Worm (Caenorhabditis elegans) whole organism, L3 larva: Measurements from ENCODE around the gene C25E10.13.

ENCODE experiments used
- ZK546.5 ChIP-seq: sonication (generic microtip); optimal IDR thresholded peaks from 2 replicates; lab custom pipeline; 2017; ENCODE audit warnings: missing biosample characterization, missing genetic modification characterization
- aly-2 ChIP-seq: fragments of 150-350 bp; optimal IDR thresholded peaks from 2 replicates; lab custom pipeline; 2014; ENCODE audit warnings: missing biosample characterization, missing genetic modification characterization
- ama-1 ChIP-seq: fragments of 150-350 bp; optimal IDR thresholded peaks from 2 replicates; lab custom pipeline; 2018
- ceh-16 ChIP-seq: sonication (generic microtip); optimal IDR thresholded peaks from 2 replicates; lab custom pipeline; 2017; ENCODE audit warnings: missing biosample characterization, missing genetic modification characterization
- ceh-28 ChIP-seq: fragments of 150-350 bp; optimal IDR thresholded peaks from 2 replicates; lab custom pipeline; 2014; ENCODE audit warnings: missing biosample characterization, missing genetic modification reagents, missing genetic modification characterization
- ceh-82 ChIP-seq: fragments of 150-350 bp; optimal IDR thresholded peaks from 2 replicates; lab custom pipeline; 2014; ENCODE audit warnings: missing biosample characterization, missing genetic modification characterization
- ceh-9 ChIP-seq: sonication (generic microtip); optimal IDR thresholded peaks from 2 replicates; lab custom pipeline; 2018; ENCODE audit warnings: missing biosample characterization, missing genetic modification characterization
- daf-12 ChIP-seq: fragments of 150-350 bp; optimal IDR thresholded peaks from 2 replicates; lab custom pipeline; 2014; ENCODE audit warnings: missing biosample characterization, missing genetic modification reagents, missing genetic modification characterization
- egl-27 ChIP-seq: sonication (generic microtip); optimal IDR thresholded peaks from 4 replicates; lab custom pipeline; 2017; ENCODE audit warnings: missing biosample characterization, missing genetic modification reagents, missing genetic modification characterization
- egl-5 ChIP-seq: fragments of 150-350 bp; optimal IDR thresholded peaks from 2 replicates; lab custom pipeline; 2017; ENCODE audit warnings: missing biosample characterization, missing genetic modification reagents, missing genetic modification characterization, inconsistent platforms
- elt-1 ChIP-seq: fragments of 150-350 bp; optimal IDR thresholded peaks from 2 replicates; lab custom pipeline; 2014; ENCODE audit warnings: missing biosample characterization, missing genetic modification characterization
- elt-2 ChIP-seq: sonication (generic microtip); optimal IDR thresholded peaks from 2 replicates; lab custom pipeline; 2016; ENCODE audit warnings: missing genetic modification reagents, mild to moderate bottlenecking, missing genetic modification characterization, missing compliant biosample characterization
- elt-3 ChIP-seq, 3 experiments: fragments of 150-350 bp in 1 of 3; sonication (generic microtip) in 2 of 3; optimal IDR thresholded peaks; 2 replicates in 2 of 3; 4 replicates in 1 of 3; lab custom pipeline; 2014 to 2017; ENCODE audit warnings: missing biosample characterization in 3 of 3, missing genetic modification characterization in 3 of 3
- eor-1 ChIP-seq, 2 experiments: fragments of 150-350 bp; optimal IDR thresholded peaks; 2 replicates each; lab custom pipeline; 2014 to 2018; ENCODE audit warnings: missing biosample characterization in 2 of 2, missing genetic modification characterization in 2 of 2
- fos-1 ChIP-seq: fragments of 150-350 bp; optimal IDR thresholded peaks from 2 replicates; lab custom pipeline; 2014; ENCODE audit warnings: missing biosample characterization, missing genetic modification characterization
- jun-1 ChIP-seq: fragments of 150-350 bp; optimal IDR thresholded peaks from 2 replicates; lab custom pipeline; 2014; ENCODE audit warnings: missing biosample characterization, missing genetic modification reagents, missing genetic modification characterization
- nfya-1 ChIP-seq: sonication (generic microtip); optimal IDR thresholded peaks from 2 replicates; lab custom pipeline; 2017; ENCODE audit warnings: missing genetic modification characterization, mild to moderate bottlenecking, missing compliant biosample characterization, antibody characterized with exemption, moderate library complexity; ENCODE audit not compliant: insufficient read depth
- nhr-11 ChIP-seq: fragments of 150-350 bp; optimal IDR thresholded peaks from 2 replicates; lab custom pipeline; 2014; ENCODE audit warnings: missing biosample characterization, missing genetic modification characterization
- nhr-23 ChIP-seq: fragments of 150-350 bp; optimal IDR thresholded peaks from 2 replicates; lab custom pipeline; 2014; ENCODE audit warnings: missing biosample characterization, missing genetic modification reagents, missing genetic modification characterization
- nhr-237 ChIP-seq: fragments of 150-350 bp; optimal IDR thresholded peaks from 2 replicates; lab custom pipeline; 2014; ENCODE audit warnings: missing biosample characterization, missing genetic modification characterization
- nhr-25 ChIP-seq: sonication (generic microtip); optimal IDR thresholded peaks from 2 replicates; lab custom pipeline; 2017; ENCODE audit warnings: missing biosample characterization, missing genetic modification characterization
- nhr-28 ChIP-seq: fragments of 150-350 bp; optimal IDR thresholded peaks from 2 replicates; lab custom pipeline; 2014; ENCODE audit warnings: missing biosample characterization, missing genetic modification characterization
- nhr-43 ChIP-seq: sonication (generic microtip); optimal IDR thresholded peaks from 2 replicates; lab custom pipeline; 2016; ENCODE audit warnings: mild to moderate bottlenecking, missing genetic modification characterization, missing compliant biosample characterization; ENCODE audit not compliant: poor library complexity, severe bottlenecking
- nhr-67 ChIP-seq: fragments of 150-350 bp; optimal IDR thresholded peaks from 2 replicates; lab custom pipeline; 2014; ENCODE audit warnings: missing biosample characterization, missing genetic modification characterization
- nhr-76 ChIP-seq: fragments of 150-350 bp; sonication (generic microtip); optimal IDR thresholded peaks from 5 replicates; lab custom pipeline; 2014; ENCODE audit warnings: missing biosample characterization, missing genetic modification characterization
- pha-4 ChIP-seq: fragments of 150-350 bp; optimal IDR thresholded peaks from 2 replicates; lab custom pipeline; 2014; ENCODE audit warnings: missing biosample characterization, missing genetic modification reagents, missing genetic modification characterization
- pqm-1 ChIP-seq: fragments of 150-350 bp; optimal IDR thresholded peaks from 2 replicates; lab custom pipeline; 2017; ENCODE audit warnings: missing biosample characterization, missing genetic modification characterization, inconsistent platforms
- skn-1 ChIP-seq: fragments of 150-350 bp; optimal IDR thresholded peaks from 2 replicates; lab custom pipeline; 2014; ENCODE audit warnings: missing biosample characterization, missing genetic modification characterization
- snpc-4 ChIP-seq: fragments of 150-350 bp; optimal IDR thresholded peaks from 2 replicates; lab custom pipeline; 2014; ENCODE audit warnings: missing biosample characterization, missing genetic modification characterization
- tbx-2 ChIP-seq: sonication (generic microtip); optimal IDR thresholded peaks from 2 replicates; lab custom pipeline; 2016; ENCODE audit warnings: mild to moderate bottlenecking, missing genetic modification characterization, missing compliant biosample characterization
- unc-39 ChIP-seq: sonication (generic microtip); optimal IDR thresholded peaks from 4 replicates; lab custom pipeline; 2017; ENCODE audit warnings: missing biosample characterization, missing genetic modification characterization
- unc-62 ChIP-seq: fragments of 150-350 bp; sonication (generic microtip); optimal IDR thresholded peaks from 4 replicates; lab custom pipeline; 2014; ENCODE audit warnings: missing biosample characterization, missing genetic modification reagents, missing genetic modification characterization
- zag-1 ChIP-seq: fragments of 150-350 bp; optimal IDR thresholded peaks from 2 replicates; lab custom pipeline; 2014; ENCODE audit warnings: missing biosample characterization, missing genetic modification characterization
- ztf-11 ChIP-seq: fragments of 150-350 bp; optimal IDR thresholded peaks from 2 replicates; lab custom pipeline; 2014; ENCODE audit warnings: missing biosample characterization, missing genetic modification characterization
- ztf-4 ChIP-seq: fragments of 150-350 bp; optimal IDR thresholded peaks from 2 replicates; lab custom pipeline; 2014; ENCODE audit warnings: missing biosample characterization, missing genetic modification characterization

Gene C25E10.13

DNA sequence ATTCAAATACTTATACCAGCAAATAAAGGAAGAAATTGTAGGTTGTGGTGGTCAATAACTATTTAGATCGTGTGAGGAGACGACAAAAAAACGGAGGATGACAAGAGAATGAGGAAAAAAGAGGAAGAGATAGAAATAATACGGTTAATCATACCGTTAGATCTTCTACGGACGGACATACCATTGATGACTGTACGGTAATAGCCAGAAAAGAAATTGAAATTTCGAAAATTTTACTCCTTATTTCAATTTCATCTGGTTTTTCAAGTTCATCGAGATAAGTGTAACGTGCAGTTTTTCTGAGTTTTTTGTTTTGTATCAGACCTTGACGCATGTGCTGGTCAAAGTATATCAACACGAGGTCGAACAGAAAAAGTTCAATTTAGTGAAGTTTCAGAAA lies 6.4 kb downstream of the C25E10.13 start:
- TF ChIP-seq elt-1 (tag; lab: Kevin White, UChicago), result peak; percentile 87
- TF ChIP-seq nhr-237 (tag; lab: Kevin White, UChicago), result no peak
- TF ChIP-seq nhr-67 (tag; lab: Kevin White, UChicago), result no peak
- no peak for TF ChIP-seq nhr-11 (tag; lab: Kevin White, UChicago)

DNA sequence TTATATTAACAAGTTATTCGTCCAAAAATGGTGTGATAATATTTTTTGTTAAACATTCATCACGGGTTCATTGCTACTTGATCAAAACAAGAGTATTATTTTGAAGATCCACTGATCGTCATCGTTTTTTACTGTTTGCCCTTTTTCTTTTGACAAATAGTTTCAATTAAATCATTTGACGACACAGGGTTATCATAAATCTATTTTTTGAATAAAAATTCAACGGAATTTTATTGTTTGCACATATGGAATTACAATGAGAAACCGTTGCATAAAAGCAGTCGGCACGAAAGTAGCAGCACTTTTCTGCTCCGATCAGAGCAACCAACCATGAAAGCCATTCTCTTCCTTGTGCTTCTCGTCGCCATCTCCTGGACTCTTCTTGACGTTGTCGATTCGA lies 8.2 kb downstream of the C25E10.13 start, which contains the start of gene fip-2:
Gene fip-2 (plus strand): TSS at position 301 of the 400 bp plus-strand sequence.
- TF ChIP-seq unc-39 (tag; lab: Kevin White, UChicago) (no peak), nhr-237 (tag; lab: Kevin White, UChicago) (no peak), ceh-28 (tag; lab: Kevin White, UChicago) (no peak), pha-4 (tag; lab: Kevin White, UChicago) (no peak), skn-1 (tag; lab: Kevin White, UChicago) (no peak), nhr-76 (tag; lab: Kevin White, UChicago) (no peak), pqm-1 (no peak), fos-1 (tag; lab: Kevin White, UChicago) (no peak), unc-62 (GFP tag; lab: Kevin White, UChicago) (no peak), ama-1 (lab: Kevin White, UChicago) (no peak), nhr-43 (tag; lab: Kevin White, UChicago) (no peak), ceh-16 (tag; lab: Kevin White, UChicago) (no peak), ztf-11 (tag; lab: Kevin White, UChicago) (no peak), egl-5 (tag; lab: Kevin White, UChicago) (no peak), elt-2 (tag; lab: Kevin White, UChicago) (no peak), ceh-9 (tag; lab: Kevin White, UChicago) (no peak), jun-1 (tag; lab: Kevin White, UChicago) (no peak), egl-27 (no peak), nhr-67 (tag; lab: Kevin White, UChicago) (no peak)

DNA sequence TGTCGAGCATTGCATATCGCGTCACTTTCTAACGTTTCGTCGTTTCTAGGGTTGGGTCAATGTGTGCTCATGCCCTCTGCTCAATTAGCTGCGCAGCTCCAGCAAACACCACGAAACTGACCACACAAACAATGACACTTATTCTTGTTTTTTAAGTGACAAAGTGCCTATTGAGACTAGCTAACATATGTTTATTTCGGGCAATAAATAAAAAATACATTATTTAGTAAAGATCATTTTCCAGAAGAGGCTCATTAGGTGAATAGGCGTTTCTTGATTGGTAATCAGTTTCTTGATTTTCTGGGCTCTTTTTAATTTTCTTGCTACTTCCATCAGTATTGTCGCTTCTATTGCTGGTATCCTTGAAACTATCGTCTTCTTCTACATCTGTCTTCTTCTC lies 10.2 kb downstream of the C25E10.13 start, which contains the start of gene T27E4.5:
Gene T27E4.5 (minus strand): TSS at position 101 of the 400 bp plus-strand sequence.
- TF ChIP-seq zag-1 (tag; lab: Kevin White, UChicago) (no peak), elt-2 (tag; lab: Kevin White, UChicago) (no peak), eor-1 (tag; optimal IDR thresholded peaks at IDR 0.05; lab: Kevin White, UChicago) (no peak), nfya-1 (no peak), ceh-28 (tag; lab: Kevin White, UChicago) (no peak), ztf-4 (tag; lab: Kevin White, UChicago) (no peak), pqm-1 (no peak)

DNA sequence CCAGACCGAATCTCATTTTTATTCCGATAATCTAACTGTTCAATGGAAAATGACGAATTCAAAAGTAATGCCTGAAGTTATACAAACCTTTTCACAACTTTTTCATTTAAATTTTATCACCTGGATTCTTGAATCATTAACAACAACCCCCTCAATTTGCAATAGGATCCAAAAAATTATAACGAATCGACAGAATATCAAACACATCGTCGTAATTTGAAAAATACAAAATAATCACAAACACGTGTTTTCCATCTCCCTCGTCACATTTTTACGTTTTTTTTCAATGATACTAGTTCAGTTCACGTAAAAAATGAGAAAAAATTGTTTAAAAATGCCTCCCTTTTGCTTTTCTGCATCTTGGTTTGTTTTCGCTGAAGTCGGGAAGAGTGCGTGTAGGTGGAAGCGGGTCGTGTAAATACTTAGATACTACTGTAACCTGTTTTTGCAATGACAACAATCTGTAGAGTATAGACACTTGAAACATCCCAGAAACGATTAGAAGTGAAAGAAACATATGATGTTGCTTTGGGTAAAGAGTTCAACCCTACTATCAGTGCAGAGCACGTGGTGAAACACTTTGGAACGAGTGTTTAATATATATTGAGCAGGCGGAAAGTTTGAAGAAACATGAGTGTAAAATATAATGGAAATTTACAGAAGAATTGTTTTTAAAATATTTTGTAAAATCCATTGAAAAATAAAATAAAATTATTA lies 14.0 kb downstream of the C25E10.13 start, which contains the start of gene oac-50:
Gene oac-50 (minus strand): TSS at position 219 of the 717 bp plus-strand sequence.
- peak; percentile 82 for TF ChIP-seq pha-4 (tag; lab: Kevin White, UChicago)
- no peak for TF ChIP-seq snpc-4 (tag; lab: Kevin White, UChicago)
- TF ChIP-seq aly-2, result no peak
- TF ChIP-seq pqm-1, result peak; percentile 79
- TF ChIP-seq egl-27, result no peak
- no peak for TF ChIP-seq nfya-1
- TF ChIP-seq elt-2 (tag; lab: Kevin White, UChicago), result peak; percentile 55
- TF ChIP-seq ZK546.5 (tag; lab: Kevin White, UChicago), result no peak
- TF ChIP-seq, all 47 proteins: peak for 3

DNA sequence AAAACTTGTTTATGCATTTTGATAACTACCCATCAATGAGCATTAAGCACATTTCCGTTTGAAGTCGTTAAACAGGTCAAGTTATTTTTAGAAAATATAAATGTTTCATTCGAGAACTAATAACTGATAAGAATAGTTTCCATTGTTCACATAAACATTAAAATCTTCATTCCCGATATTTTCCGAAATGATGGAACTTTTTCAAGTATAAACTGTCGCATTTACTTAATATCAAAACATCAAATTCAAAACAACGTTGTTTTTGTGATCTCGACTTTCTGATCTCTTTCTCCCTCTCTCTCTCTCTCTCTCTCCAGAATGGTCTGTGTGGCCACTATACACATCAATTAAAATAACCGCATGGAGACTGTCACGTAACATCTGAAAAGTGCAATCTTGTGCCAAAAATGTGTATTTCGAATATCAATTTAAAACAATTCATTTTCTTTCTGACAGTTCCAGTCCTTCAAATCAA lies 14.9 kb downstream of the C25E10.13 start:
- TF ChIP-seq pha-4 (tag; lab: Kevin White, UChicago) (peak; percentile 74), ama-1 (lab: Kevin White, UChicago) (peak; percentile 79), nfya-1 (no peak), nhr-23 (no peak), nhr-76 (tag; lab: Kevin White, UChicago) (no peak), ceh-82 (no peak), ztf-4 (tag; lab: Kevin White, UChicago) (no peak), tbx-2 (tag; lab: Kevin White, UChicago) (peak; percentile 2), pqm-1 (peak; percentile 92), egl-5 (tag; lab: Kevin White, UChicago) (no peak), nhr-11 (tag; lab: Kevin White, UChicago) (no peak), nhr-43 (tag; lab: Kevin White, UChicago) (no peak), elt-3 (tag; optimal IDR thresholded peaks at IDR 0.05; lab: Kevin White, UChicago) (no peak), nhr-28 (no peak), nhr-25 (tag; lab: Kevin White, UChicago) (peak; percentile 39), jun-1 (tag; lab: Kevin White, UChicago) (peak; percentile 68), nhr-237 (tag; lab: Kevin White, UChicago) (no peak), unc-39 (tag; lab: Kevin White, UChicago) (no peak), aly-2 (peak; percentile 66), daf-12 (tag; lab: Kevin White, UChicago) (no peak), elt-2 (tag; lab: Kevin White, UChicago) (peak; percentile 79)
